Worm (Caenorhabditis elegans): ENCODE data around the gene C33F10.14.
"Not testable (repeated sequence)": the region's sequence is repeated elsewhere in the genome, so short reads cannot be mapped to it uniquely, and the experiment has no call there.

C33F10.14 gene

ce11 chrII:4821739-4822138 lies 24.6 kb downstream of the C33F10.14 start, which contains the start of gene lact-5:
lact-5 (minus strand) TSS chrII:4821739.
- peak; percentile 69 for TF ChIP-seq blmp-1 (tag; optimal IDR thresholded peaks at IDR 0.05)
- no peak for TF ChIP-seq elt-3 (tag; optimal IDR thresholded peaks at IDR 0.05)

- TF ChIP-seq zip-8 (tag; optimal IDR thresholded peaks at IDR 0.05) = peak; percentile 96
- no peak for TF ChIP-seq pha-4 (tag; optimal IDR thresholded peaks at IDR 0.05)
- no peak for TF ChIP-seq tbx-8 (GFP tag; optimal IDR thresholded peaks at IDR 0.05)
- TF ChIP-seq nhr-2 (tag; optimal IDR thresholded peaks at IDR 0.05) = peak; percentile 70
These were observed 25.4 kb downstream of the C33F10.14 start for ce11 chrII:4822610-4823009.

ce11 chrII:4825133-4825532 lies 28.0 kb downstream of the C33F10.14 start, which contains the start of the genes C33F10.8 and msp-40:
C33F10.8 (minus strand) TSS chrII:4825233.
msp-40 (plus strand) TSS chrII:4825414.
- TF ChIP-seq mep-1 (tag; optimal IDR thresholded peaks at IDR 0.05); ces-1 (GFP tag; optimal IDR thresholded peaks at IDR 0.05); ceh-39 (tag; optimal IDR thresholded peaks at IDR 0.05): not testable (repeated sequence)

ce11 chrII:4827734-4828609 lies 30.8 kb downstream of the C33F10.14 start, which contains the start of the genes fbxb-88 and tbck-1:
fbxb-88 (minus strand) TSS chrII:4827884.
tbck-1 (plus strand) TSS chrII:4828559.
- TF ChIP-seq pha-4 (tag; optimal IDR thresholded peaks at IDR 0.05) = no peak
- TF ChIP-seq ceh-83 (GFP tag; optimal IDR thresholded peaks at IDR 0.05) = no peak
- TF ChIP-seq ces-1 (GFP tag; optimal IDR thresholded peaks at IDR 0.05) = no peak
- TF ChIP-seq nhr-2 (tag; optimal IDR thresholded peaks at IDR 0.05) = peak; percentile 43
- TF ChIP-seq hlh-1 (tag; optimal IDR thresholded peaks at IDR 0.05) = peak; percentile 88
- no peak for TF ChIP-seq ceh-39 (tag; optimal IDR thresholded peaks at IDR 0.05)
- TF ChIP-seq bed-3 (GFP tag; optimal IDR thresholded peaks at IDR 0.05) = no peak
- TF ChIP-seq unc-62 (GFP tag; optimal IDR thresholded peaks at IDR 0.05) = peak; percentile 59
- no peak for TF ChIP-seq snpc-4 (tag; optimal IDR thresholded peaks at IDR 0.05)
- peak; percentile 47 for TF ChIP-seq lsy-2 (tag; optimal IDR thresholded peaks at IDR 0.05)
- TF ChIP-seq lin-32 (GFP tag; optimal IDR thresholded peaks at IDR 0.05) = no peak
- no peak for TF ChIP-seq unc-39 (tag; optimal IDR thresholded peaks at IDR 0.05)
- no peak for TF ChIP-seq sptf-1 (tag; optimal IDR thresholded peaks at IDR 0.05)
- no peak for TF ChIP-seq nhr-28 (tag; optimal IDR thresholded peaks at IDR 0.05)
- TF ChIP-seq ztf-11 (tag; optimal IDR thresholded peaks at IDR 0.05) = no peak
- TF ChIP-seq ham-2 (GFP tag; optimal IDR thresholded peaks at IDR 0.05) = no peak
- no peak for TF ChIP-seq sem-2 (GFP tag; optimal IDR thresholded peaks at IDR 0.05)
- no peak for TF ChIP-seq M03D4.4 (tag; optimal IDR thresholded peaks at IDR 0.05)
- no peak for TF ChIP-seq mls-2 (tag; optimal IDR thresholded peaks at IDR 0.05)
- no peak for TF ChIP-seq nhr-76 (tag; optimal IDR thresholded peaks at IDR 0.05)
- TF ChIP-seq elt-3 (tag; optimal IDR thresholded peaks at IDR 0.05) = no peak
- TF ChIP-seq flh-1 (GFP tag; optimal IDR thresholded peaks at IDR 0.05) = no peak
- TF ChIP-seq drap-1 (GFP tag; optimal IDR thresholded peaks at IDR 0.05) = no peak
- no peak for TF ChIP-seq blmp-1 (tag; optimal IDR thresholded peaks at IDR 0.05)
- no peak for TF ChIP-seq unc-120 (tag; optimal IDR thresholded peaks at IDR 0.05; ENCODE audit: poor library complexity, severe bottlenecking)
- no peak for TF ChIP-seq zip-8 (tag; optimal IDR thresholded peaks at IDR 0.05)
- peak; percentile 30 for TF ChIP-seq mep-1 (tag; optimal IDR thresholded peaks at IDR 0.05)
- no peak for TF ChIP-seq elt-1 (tag; optimal IDR thresholded peaks at IDR 0.05; ENCODE audit: borderline replicate concordance, insufficient read depth)
- no peak for TF ChIP-seq nhr-12 (tag; optimal IDR thresholded peaks at IDR 0.05)
- TF ChIP-seq nhr-237 (tag; optimal IDR thresholded peaks at IDR 0.05) = no peak
- no peak for TF ChIP-seq ceh-43 (GFP tag; optimal IDR thresholded peaks at IDR 0.05)
- no peak for TF ChIP-seq mab-5 (tag; optimal IDR thresholded peaks at IDR 0.05)
- TF ChIP-seq cnd-1 (tag; optimal IDR thresholded peaks at IDR 0.05) = peak; percentile 52
- TF ChIP-seq tbx-8 (GFP tag; optimal IDR thresholded peaks at IDR 0.05) = no peak
- TF ChIP-seq lin-13 (tag; optimal IDR thresholded peaks at IDR 0.05) = no peak

Data from whole organism, mixed stage, embryonic.